Worm (Caenorhabditis elegans) whole organism, L4 larva: ENCODE measurements around the gene sri-50.

ENCODE experiments used
- D1046.2 ChIP-seq: fragments of 200-800 bp; sonication (Bioruptor generic); IDR thresholded peaks from 2 replicates; pipeline ENCODE4 v1.3.6; 2022; ENCODE audit warnings: missing genetic modification characterization, missing compliant biosample characterization
- T20F7.1 ChIP-seq: fragments of 200-800 bp; sonication (Bioruptor generic); optimal IDR thresholded peaks from 2 replicates; lab custom pipeline; 2018; ENCODE audit warnings: mild to moderate bottlenecking, missing genetic modification characterization, missing compliant biosample characterization
- ZK546.5 ChIP-seq, 2 experiments: sonication (generic microtip); optimal IDR thresholded peaks; 2 replicates each; lab custom pipeline; 2017; ENCODE audit warnings: missing biosample characterization in 2 of 2, missing genetic modification characterization in 2 of 2
- aha-1 ChIP-seq: fragments of 150-350 bp; peaks from one replicate; lab custom pipeline; 2014; ENCODE audit warnings: missing biosample characterization, missing genetic modification characterization
- arid-1 ChIP-seq: fragments of 200-800 bp; sonication (Bioruptor generic); conservative IDR thresholded peaks from 2 replicates; pipeline ENCODE4 v1.3.6; 2022; ENCODE audit warnings: missing genetic modification reagents, missing genetic modification characterization, missing compliant biosample characterization
- ceh-32 ChIP-seq: sonication (generic microtip); optimal IDR thresholded peaks from 2 replicates; lab custom pipeline; 2016; ENCODE audit warnings: mild to moderate bottlenecking, missing genetic modification characterization, missing compliant biosample characterization; ENCODE audit not compliant: poor library complexity
- ctbp-1 ChIP-seq: fragments of 200-800 bp; sonication (Bioruptor generic); IDR thresholded peaks from 2 replicates; pipeline ENCODE4 v1.3.6; 2022; ENCODE audit warnings: missing genetic modification reagents, missing genetic modification characterization, missing compliant biosample characterization
- gei-8 ChIP-seq: fragments of 200-800 bp; sonication (Bioruptor generic); optimal IDR thresholded peaks from 2 replicates; lab custom pipeline; 2018; ENCODE audit warnings: mild to moderate bottlenecking, missing genetic modification characterization, missing compliant biosample characterization
- hlh-11 ChIP-seq: fragments of 200-800 bp; sonication (Bioruptor generic); optimal IDR thresholded peaks from 2 replicates; lab custom pipeline; 2018; ENCODE audit warnings: mild to moderate bottlenecking, missing genetic modification characterization, missing compliant biosample characterization
- rbr-2 ChIP-seq: sonication (generic microtip); optimal IDR thresholded peaks from 2 replicates; lab custom pipeline; 2016; ENCODE audit warnings: missing genotype, missing genetic modification characterization, missing compliant biosample characterization
- saeg-2 ChIP-seq: fragments of 200-800 bp; sonication (Bioruptor generic); IDR thresholded peaks from 2 replicates; pipeline ENCODE4 v1.3.6; 2022; ENCODE audit warnings: missing genetic modification reagents, missing genetic modification characterization, missing compliant biosample characterization
- set-16 ChIP-seq: fragments of 200-800 bp; sonication (Bioruptor generic); IDR thresholded peaks from 2 replicates; pipeline ENCODE4 v1.3.6; 2022; ENCODE audit warnings: missing genetic modification reagents, missing genetic modification characterization, missing compliant biosample characterization
- spr-3 ChIP-seq: fragments of 200-800 bp; sonication (Bioruptor generic); optimal IDR thresholded peaks from 2 replicates; lab custom pipeline; 2018; ENCODE audit warnings: mild to moderate bottlenecking, missing genetic modification characterization, missing compliant biosample characterization
- unc-62 ChIP-seq, 3 experiments: fragments of 150-350 bp in 1 of 3; sonication (generic microtip); optimal IDR thresholded peaks in 2 of 3; peaks in 1 of 3; 1 replicate in 1 of 3; 2 replicates in 2 of 3; lab custom pipeline; 2014 to 2017; ENCODE audit warnings: missing biosample characterization in 3 of 3, missing genetic modification characterization in 3 of 3, missing genetic modification reagents in 3 of 3, missing genotype in 1 of 3
- zfp-3 ChIP-seq: fragments of 200-800 bp; sonication (Bioruptor generic); conservative IDR thresholded peaks from 2 replicates; pipeline ENCODE4 v1.3.6; 2022; ENCODE audit warnings: missing genetic modification reagents, missing genetic modification characterization, missing compliant biosample characterization
- ztf-11 ChIP-seq: fragments of 150-350 bp; optimal IDR thresholded peaks from 2 replicates; lab custom pipeline; 2014; ENCODE audit warnings: missing biosample characterization, missing genetic modification characterization

Gene sri-50

ce11 chrII:3248043-3248718 is 44.7 kb downstream of the sri-50 start, which contains the start of the genes fbxc-50 and C17F4.2:
TSS of gene fbxc-50 (minus strand) at chrII:3248123.
TSS of gene C17F4.2 (plus strand) at chrII:3248668.
- TF ChIP-seq D1046.2 (GFP tag; lab: Robert Waterston, UW) (no peak), ctbp-1 (GFP tag; lab: Robert Waterston, UW) (no peak), gei-8 (GFP tag; lab: Kevin White, UChicago) (no peak), T20F7.1 (GFP tag; lab: Kevin White, UChicago) (no peak), ztf-11 (tag; lab: Kevin White, UChicago) (no peak), ZK546.5 (tag; optimal IDR thresholded peaks at IDR 0.05; lab: Kevin White, UChicago) (no peak), spr-3 (no peak)

- TF ChIP-seq arid-1 (GFP tag; lab: Robert Waterston, UW): no peak
- no peak for TF ChIP-seq unc-62 (GFP tag; optimal IDR thresholded peaks at IDR 0.05 in 1 of 2; lab: Kevin White, UChicago)
- TF ChIP-seq unc-62 (tag; optimal IDR thresholded peaks at IDR 0.05; lab: Kevin White, UChicago): no peak
- no peak for TF ChIP-seq saeg-2 (GFP tag; lab: Robert Waterston, UW)
- TF ChIP-seq rbr-2: no peak
- no peak for TF ChIP-seq ceh-32 (tag; lab: Kevin White, UChicago)
- TF ChIP-seq, all 104 proteins: peak for 0
Measured at ce11 chrII:3249406-3249805, 45.9 kb downstream of the sri-50 start, which contains the start of gene clec-124. TSS of gene clec-124 (plus strand) at chrII:3249706.

ce11 chrII:3250195-3250594 is 46.7 kb downstream of the sri-50 start:
- TF ChIP-seq hlh-11 (no peak), T20F7.1 (GFP tag; lab: Kevin White, UChicago) (no peak), set-16 (peak; percentile 60; the same call in 1 of the 2 replicates)

ce11 chrII:3251782-3252181 is 48.3 kb downstream of the sri-50 start:
- TF ChIP-seq zfp-3 (no peak), aha-1 (tag; lab: Kevin White, UChicago) (peak; percentile 96)
